Fruit fly (Drosophila melanogaster) S2 (cell line): ENCODE measurements around the gene CG5645.

Experiments used
- CG8478 ChIP-seq: fragments of >200 bp; optimal IDR thresholded peaks from 2 replicates; lab custom pipeline; 2018
- CTCF ChIP-seq, 2 experiments: fragments of >200 bp; optimal IDR thresholded peaks; 2 replicates each; lab custom pipeline; 2018

CG5645 gene

DNA sequence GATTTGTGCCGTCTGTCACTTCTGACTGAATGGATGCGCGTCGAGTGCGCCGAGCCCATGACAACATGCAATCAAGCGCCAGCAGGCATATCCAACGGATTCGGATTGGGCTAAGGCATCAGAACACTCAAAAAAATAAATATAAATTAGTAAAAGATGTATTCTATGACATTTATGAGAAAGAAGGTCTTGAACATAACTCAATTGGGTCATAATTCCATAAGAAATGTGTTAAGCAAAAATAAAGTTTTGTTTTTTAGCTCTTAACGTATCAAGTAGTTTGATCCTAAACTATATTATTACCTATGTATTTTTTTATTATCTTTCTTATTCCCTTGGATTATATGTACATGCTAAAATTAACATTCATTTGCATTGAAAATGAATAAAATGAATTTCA lies 22.9 kb downstream of the CG5645 start:
- TF ChIP-seq CG8478 (lab: Kevin White, UChicago) (no peak), CTCF (optimal IDR thresholded peaks at IDR 0.05; lab: Kevin White, UChicago) (no peak)

DNA sequence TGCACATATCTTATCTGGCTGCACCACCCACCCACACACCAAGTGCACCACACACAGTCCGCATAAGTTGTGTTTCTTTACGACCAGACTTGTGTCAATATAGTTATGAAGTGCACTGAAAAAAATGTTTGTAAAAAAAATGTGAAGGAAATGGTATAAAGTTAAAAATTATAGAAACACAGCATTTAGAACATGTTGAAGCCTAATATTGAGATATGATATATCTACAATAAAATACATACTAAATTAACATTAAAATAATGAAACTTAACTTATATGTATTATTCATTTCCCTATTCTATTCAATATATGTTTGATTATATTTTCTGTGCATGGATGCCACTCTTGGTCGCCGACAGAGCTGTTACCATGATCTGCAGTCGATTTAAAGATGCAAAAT lies 23.5 kb downstream of the CG5645 start:
- TF ChIP-seq CG8478 (lab: Kevin White, UChicago) (no peak), CTCF (optimal IDR thresholded peaks at IDR 0.05; lab: Kevin White, UChicago) (no peak)

DNA sequence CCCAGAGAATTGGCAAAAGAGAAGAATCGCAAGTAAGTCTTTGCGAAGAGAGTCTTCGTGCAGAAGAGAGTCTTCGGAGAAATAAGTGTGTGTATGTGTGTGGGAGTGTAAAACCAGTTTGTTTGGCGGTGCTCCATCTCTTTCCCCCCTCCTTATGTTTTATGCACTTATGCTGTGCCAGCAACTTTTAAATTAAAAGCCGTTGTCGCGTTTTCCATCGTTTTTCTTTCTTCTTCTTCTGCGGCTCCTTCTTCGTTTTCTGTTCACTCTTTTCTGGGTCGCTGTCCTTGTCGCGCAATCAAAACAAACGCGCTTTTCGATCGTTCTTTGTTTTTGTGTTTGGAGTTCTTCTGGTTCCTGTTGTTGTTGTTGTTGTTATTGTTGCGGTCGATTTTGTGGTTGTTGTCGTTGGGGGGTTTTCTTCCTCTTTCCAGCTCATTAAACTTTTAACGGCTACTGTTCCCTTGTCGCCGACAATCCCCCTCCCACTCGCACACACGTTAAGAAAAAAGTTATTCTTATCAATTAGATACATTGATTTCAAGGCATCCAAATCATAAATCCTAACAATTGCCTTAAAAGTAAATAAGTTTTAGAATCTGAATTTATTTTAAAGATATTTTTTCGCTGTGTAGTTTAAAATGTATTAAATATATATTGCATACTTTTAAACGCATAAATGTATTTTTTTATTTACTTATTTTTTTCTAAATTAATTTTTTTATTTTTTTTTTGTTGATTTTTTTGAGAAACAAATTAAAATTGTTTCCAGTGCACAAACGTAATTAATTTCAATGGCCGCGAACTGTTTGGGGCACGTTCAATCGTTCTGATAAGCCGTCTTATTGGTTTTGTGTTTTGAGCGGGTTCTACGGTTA lies 25.2 kb downstream of the CG5645 start:
- TF ChIP-seq CG8478 (lab: Kevin White, UChicago): no peak
- no peak for TF ChIP-seq CTCF (optimal IDR thresholded peaks at IDR 0.05; lab: Kevin White, UChicago)

DNA sequence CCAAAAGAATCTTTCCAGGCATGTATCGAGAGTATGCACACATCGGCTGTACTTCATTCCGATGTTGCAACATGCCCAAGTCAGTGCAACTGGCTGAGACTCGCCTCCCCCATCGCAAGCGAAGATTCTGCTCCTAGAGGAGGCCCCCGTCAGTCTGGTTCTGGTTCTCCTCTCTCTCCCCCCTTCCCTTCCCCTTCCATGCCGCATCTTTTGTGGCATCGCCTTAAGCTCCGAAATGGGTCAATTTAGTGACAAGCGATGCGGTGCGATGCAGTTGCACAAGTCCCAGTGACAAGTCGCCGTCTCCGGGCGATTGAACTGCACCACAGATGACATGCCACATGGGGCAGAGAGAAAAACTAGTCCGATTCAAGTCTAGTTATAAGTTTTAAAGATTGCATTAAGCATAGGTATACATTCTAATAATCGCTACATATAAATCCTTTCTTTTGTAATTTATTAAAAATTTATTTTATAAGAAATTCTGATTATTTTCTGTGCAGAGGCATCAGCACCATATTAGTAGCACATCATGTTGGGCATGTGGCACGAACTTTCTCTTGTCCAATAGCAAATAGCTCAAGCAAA lies 27.4 kb downstream of the CG5645 start:
- TF ChIP-seq CG8478 (lab: Kevin White, UChicago) (no peak), CTCF (optimal IDR thresholded peaks at IDR 0.05; lab: Kevin White, UChicago) (no peak)

DNA sequence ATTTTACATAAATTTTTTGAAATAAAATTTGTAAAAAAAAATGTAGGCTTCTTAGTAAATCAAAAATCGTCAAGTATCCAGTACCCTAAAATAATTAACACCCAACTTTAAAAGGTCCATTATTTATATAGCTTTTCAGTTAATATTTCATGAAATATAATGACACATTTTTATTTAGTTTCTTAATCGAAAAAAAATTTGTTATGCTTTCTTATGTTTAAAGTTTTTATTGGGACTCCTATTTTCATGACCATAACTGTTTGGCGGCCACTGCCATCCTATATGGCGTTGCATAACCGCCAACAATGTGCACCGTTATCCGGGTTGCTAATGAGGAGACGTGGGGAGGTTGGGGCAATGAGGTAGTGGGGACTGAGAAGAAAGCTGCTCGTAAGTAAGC lies 28.0 kb downstream of the CG5645 start:
- TF ChIP-seq CTCF (optimal IDR thresholded peaks at IDR 0.05; lab: Kevin White, UChicago): no peak
- no peak for TF ChIP-seq CG8478 (lab: Kevin White, UChicago)

DNA sequence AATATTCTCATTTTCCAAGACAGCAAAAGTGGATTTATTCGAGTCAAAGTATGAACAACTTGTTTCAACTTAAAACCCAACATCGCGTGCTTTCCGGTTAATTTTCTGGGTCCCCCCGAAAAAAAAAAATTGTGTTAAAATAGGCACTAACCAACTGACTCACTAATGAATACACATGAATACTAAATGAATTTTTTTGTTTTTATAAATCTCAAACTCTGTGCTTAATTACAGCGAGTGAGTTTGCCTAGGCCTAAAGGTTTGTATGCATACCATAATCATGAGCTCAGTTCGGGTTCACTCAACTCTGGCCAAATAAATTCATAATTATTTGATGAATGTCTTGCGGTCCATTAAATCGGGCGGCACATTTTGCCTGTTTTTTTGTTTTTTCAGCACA lies 29.1 kb downstream of the CG5645 start:
- no peak for TF ChIP-seq CG8478 (lab: Kevin White, UChicago)
- TF ChIP-seq CTCF (optimal IDR thresholded peaks at IDR 0.05; lab: Kevin White, UChicago): no peak

DNA sequence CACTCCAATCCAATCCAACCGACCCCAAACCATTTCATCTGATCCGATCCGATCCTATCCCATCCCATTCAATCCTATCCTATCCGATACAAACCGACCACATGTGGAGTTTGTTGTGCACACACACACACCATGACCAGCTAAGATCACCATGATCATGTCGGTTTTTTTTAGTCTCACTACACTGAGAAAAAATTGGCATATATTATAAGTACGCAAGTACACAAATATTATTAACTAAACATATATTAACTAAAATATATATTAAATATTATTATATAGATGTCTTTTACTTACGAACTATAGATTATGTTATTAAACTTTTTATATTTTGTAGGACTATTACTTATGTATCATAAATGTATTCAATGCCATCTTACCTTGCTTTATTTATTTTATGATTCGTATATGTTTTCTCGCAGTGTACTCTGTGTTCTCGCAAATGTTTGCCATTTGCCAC lies 34.6 kb downstream of the CG5645 start:
- TF ChIP-seq CG8478 (lab: Kevin White, UChicago): no peak
- no peak for TF ChIP-seq CTCF (optimal IDR thresholded peaks at IDR 0.05; lab: Kevin White, UChicago)

DNA sequence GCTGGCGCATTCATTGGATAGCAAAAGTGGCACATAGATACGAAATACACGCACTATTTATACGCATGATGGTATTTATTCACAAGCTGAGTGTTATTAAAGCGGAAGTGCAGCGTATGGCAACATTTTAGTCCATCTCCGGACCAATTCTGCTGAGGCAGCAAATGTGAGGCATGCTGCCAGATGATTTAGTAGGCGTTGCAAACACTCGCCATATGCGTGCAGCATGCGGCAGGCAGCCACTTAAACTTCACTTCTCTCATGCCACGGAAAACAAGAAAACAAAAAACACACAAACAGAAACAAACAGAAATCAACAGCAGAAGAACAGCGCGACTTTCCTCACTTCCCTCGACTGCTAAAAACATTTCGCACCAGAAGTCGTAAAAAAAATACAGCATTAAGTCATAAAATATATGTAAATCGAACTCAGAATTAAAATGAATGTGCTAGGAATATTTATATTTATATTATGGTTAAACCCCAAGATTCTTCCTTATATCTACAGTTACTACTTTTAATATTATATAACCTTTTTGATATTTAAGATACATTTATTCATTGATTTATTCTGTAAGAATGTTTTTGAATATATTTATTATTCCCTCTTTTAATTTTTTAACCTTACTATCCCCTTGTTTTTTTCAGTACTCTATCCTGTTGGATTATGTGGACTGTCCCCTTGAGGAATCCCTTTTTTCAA lies 37.0 kb downstream of the CG5645 start:
- TF ChIP-seq CTCF (optimal IDR thresholded peaks at IDR 0.05; lab: Kevin White, UChicago) (no peak), CG8478 (lab: Kevin White, UChicago) (no peak)

DNA sequence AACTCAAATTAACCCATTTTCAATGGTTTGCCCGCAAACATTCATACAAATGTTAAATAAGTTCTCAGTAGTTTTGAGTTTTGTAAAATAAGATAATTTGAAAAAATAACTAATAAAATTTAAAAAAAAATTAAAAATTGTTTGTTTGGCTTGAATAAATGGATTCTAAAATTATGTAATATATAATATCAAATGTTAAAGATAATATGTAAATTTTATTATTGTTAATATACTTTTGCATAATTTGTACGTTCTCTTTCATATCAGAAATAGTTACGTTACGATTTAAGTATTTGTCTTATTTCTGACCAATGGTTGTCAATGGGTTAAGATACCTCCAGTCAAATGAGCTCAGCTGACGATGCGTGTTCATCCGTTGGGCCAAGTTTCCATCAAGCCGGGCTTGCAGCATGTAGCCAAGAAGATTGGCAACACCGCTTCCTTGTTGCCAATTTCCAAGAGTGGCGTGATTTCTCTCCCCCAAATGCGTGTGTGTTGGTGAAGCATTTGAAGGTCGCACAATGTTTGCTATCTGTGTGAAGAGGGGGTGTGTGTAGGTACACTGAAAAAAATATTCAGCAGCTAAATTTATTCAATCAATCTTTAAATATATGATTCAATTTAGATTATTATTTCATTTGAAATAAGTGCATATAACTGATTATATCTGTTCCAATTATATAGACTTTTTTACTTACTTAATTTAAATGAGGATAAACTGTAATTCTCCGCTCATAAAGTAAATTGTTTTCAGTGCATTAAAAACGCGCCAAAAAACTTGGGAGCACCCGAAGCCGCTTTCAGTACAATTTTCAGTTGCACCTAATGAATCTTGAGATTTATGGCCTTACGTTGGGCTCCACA lies 39.5 kb downstream of the CG5645 start:
- TF ChIP-seq CTCF (optimal IDR thresholded peaks at IDR 0.05; lab: Kevin White, UChicago) (no peak), CG8478 (lab: Kevin White, UChicago) (no peak)

DNA sequence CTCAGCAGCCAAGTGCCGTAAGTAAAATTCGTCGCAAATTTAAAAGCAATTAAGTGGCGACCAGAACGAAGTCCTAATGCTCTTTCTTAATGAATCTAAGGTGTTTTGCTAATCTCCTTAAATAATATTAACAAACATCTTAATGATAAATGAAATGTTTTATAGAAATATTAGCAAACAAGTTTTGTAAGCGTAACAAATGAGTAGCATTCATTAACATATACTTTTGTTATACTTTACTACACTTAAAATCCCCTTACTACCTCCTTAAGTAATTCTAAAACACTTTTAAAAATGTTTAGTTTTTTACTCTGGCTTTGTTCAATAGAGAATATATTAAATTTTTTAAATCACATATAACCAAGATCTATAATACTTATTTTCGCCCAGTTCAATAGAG lies 40.5 kb downstream of the CG5645 start:
- no peak for TF ChIP-seq CTCF (optimal IDR thresholded peaks at IDR 0.05; lab: Kevin White, UChicago)
- TF ChIP-seq CG8478 (lab: Kevin White, UChicago): no peak

DNA sequence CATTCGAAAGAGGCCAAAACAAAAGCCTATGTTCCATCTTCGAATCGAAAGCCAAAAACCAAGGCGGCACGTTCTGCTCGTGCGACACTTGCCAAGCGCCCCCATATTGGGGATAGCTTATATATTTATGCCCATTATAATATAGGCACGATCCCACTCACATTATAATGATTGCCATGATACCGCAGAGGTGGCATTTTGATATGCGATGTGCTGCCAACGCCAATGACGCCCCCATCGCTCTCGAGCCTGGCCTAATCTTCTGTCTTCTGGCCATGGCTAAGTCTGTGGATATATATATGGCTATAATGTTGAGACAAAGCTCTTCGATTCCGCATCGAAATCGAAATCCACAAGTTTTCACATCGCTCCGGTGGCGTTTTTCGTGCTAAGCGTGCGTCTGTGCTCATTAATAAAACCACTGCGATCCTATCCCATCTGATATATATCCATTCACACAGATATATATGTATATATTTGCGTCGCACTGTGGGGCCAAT lies 43.6 kb downstream of the CG5645 start:
- no peak for TF ChIP-seq CTCF (optimal IDR thresholded peaks at IDR 0.05; lab: Kevin White, UChicago)
- TF ChIP-seq CG8478 (lab: Kevin White, UChicago): no peak

DNA sequence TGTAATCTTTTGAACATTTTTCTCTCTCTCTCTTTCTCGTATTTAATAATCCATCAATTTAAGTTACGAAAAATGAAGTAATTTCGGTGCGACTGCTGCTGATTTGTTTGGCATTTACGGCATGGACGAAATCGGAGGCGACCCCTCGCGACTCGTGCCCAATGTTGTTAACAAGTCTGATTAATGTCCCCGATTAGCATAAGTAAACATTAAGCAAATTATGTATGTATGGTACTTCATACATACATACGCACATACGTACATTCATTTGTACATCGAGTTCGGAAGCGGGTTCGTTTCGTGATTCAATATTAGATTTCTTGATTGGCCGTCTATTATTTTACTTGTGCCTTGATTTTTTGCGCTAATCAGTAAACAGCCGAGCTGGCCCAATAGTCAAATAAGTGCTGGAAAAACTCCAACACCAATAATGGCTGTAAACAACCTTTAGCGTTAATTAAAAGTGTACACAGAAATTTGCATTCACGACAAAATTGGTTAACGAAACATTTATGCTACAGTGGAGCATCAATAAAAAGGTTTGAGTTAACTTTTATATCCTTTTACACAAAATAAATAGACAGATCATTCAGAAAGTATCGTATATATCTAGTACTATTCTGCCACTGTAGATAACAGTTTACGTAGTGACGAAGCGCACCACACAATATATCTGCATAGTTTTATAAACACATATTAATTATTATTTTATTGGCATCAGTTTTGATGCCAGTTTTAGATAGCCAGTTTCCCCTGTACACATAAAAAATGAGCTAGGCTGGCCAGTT lies 45.4 kb downstream of the CG5645 start:
- TF ChIP-seq CG8478 (lab: Kevin White, UChicago): no peak
- no peak for TF ChIP-seq CTCF (optimal IDR thresholded peaks at IDR 0.05; lab: Kevin White, UChicago)

DNA sequence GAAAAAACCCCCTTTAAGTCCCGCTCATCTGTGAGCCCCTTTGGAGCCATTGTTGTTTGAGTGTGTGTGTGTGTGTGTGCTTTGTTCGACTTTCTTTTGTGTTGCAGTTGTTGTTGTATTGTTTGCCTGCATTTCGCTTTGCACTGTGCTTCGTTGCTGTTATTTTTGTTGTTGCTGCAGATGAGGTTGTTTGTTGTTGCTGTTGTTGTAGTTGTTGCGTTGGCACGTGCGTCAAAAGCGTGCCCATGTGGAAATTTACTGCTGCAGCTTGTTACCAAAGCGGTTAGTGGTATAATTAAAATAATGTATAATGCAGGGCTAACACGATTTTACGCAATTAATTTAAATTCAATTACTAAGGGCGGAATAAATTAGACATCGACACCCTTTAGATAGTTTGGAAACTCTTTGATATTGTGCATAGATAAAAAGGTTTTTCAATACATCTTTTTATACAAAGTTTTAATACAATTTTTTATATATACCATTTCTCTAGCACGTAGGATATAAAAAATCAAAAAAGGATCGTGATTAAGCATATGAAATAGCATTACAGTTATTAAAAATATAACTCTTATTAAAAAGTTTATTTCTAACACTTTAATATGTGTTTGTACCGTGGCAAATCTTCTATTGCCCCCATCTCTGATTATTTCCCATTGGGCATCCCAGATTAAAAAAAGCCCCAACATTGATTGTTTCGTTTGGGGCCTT lies 46.2 kb downstream of the CG5645 start:
- TF ChIP-seq CTCF (optimal IDR thresholded peaks at IDR 0.05; lab: Kevin White, UChicago) (no peak), CG8478 (lab: Kevin White, UChicago) (no peak)
